Worm (Caenorhabditis elegans) whole organism, L4/young adult: ENCODE measurements around the gene T24H7.2.

Experiments
- dao-5 ChIP-seq: sonication (generic microtip); optimal IDR thresholded peaks from 2 replicates; lab custom pipeline; 2016; ENCODE audit warnings: missing genotype, missing genetic modification characterization, moderate library complexity, missing compliant biosample characterization
- him-1 ChIP-seq: sonication (generic microtip); optimal IDR thresholded peaks from 2 replicates; lab custom pipeline; 2016; ENCODE audit warnings: missing genotype, missing genetic modification reagents, missing genetic modification characterization, missing compliant biosample characterization

DNA sequence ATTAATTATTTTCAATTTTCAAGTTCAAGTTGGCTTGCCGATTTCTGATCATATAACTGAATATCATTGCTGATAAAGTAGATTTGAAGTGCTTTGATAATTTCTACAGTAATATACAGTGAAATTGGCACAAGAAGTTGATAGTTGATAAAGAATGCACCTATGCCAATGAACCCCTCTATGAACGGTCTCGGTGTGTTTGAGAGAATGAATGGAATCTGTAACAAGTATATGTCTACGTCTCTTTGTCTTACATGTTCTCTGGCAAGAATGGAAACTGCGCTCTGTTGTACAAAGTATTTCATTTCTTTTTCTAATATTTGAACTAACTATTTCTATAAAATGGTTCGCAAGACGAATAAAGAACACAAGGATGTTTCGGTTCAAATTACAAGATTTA, 5.4 kb upstream of the T24H7.2 start, which contains the start of gene T24H7.8:
- TF ChIP-seq him-1 = no peak
- no peak for TF ChIP-seq dao-5 (tag; lab: Kevin White, UChicago)
